Worm (Caenorhabditis elegans) whole organism, mixed stage, embryonic: ENCODE measurements around the gene C18D11.1.

ENCODE experiments used
- drap-1 ChIP-seq: fragments of 200-800 bp; sonication (Bioruptor generic); optimal IDR thresholded peaks from 3 replicates; lab custom pipeline; 2018; ENCODE audit warnings: mild to moderate bottlenecking, missing genetic modification characterization, missing compliant biosample characterization
- flh-1 ChIP-seq: fragments of 200-800 bp; sonication (Bioruptor generic); optimal IDR thresholded peaks from 2 replicates; lab custom pipeline; 2018; ENCODE audit warnings: mild to moderate bottlenecking, missing genetic modification characterization, moderate library complexity, missing compliant biosample characterization
- nhr-28 ChIP-seq: fragments of 150-350 bp; optimal IDR thresholded peaks from 2 replicates; lab custom pipeline; 2014; ENCODE audit warnings: missing biosample characterization, missing genetic modification characterization
- sptf-1 ChIP-seq: sonication (generic microtip); optimal IDR thresholded peaks from 2 replicates; lab custom pipeline; 2017; ENCODE audit warnings: mild to moderate bottlenecking, missing genetic modification characterization, moderate library complexity, missing compliant biosample characterization

- no peak for TF ChIP-seq sptf-1
- no peak for TF ChIP-seq nhr-28 (tag; lab: Kevin White, UChicago)
- TF ChIP-seq flh-1 (GFP tag; lab: Kevin White, UChicago) = no peak
- TF ChIP-seq drap-1 (GFP tag; lab: Kevin White, UChicago) = no peak
These were observed 9.7 kb upstream of the C18D11.1 start, which contains the start of gene C18D11.7 for ce11 chrIII:11806695-11807094.
